Fruit fly (Drosophila melanogaster): ENCODE results near the gene CG4783.

CG4783 gene

dm6 chr3R:19985376-19985775 lies 37.1 kb downstream of the CG4783 start:
- TF ChIP-seq CG5204 (GFP tag; optimal IDR thresholded peaks at IDR 0.05): no peak
- no peak for TF ChIP-seq CG12768 (GFP tag; optimal IDR thresholded peaks at IDR 0.05)
- TF ChIP-seq Clk (GFP tag; optimal IDR thresholded peaks at IDR 0.05): no peak
- TF ChIP-seq ovo (GFP tag; optimal IDR thresholded peaks at IDR 0.05): no peak
- TF ChIP-seq kay (GFP tag; ENCODE audit: borderline replicate concordance): no peak
- no peak for TF ChIP-seq CG7045 (GFP tag; optimal IDR thresholded peaks at IDR 0.05)
- TF ChIP-seq tj (GFP tag; optimal IDR thresholded peaks at IDR 0.05): no peak
- TF ChIP-seq toe (GFP tag; optimal IDR thresholded peaks at IDR 0.05): no peak

DNA sequence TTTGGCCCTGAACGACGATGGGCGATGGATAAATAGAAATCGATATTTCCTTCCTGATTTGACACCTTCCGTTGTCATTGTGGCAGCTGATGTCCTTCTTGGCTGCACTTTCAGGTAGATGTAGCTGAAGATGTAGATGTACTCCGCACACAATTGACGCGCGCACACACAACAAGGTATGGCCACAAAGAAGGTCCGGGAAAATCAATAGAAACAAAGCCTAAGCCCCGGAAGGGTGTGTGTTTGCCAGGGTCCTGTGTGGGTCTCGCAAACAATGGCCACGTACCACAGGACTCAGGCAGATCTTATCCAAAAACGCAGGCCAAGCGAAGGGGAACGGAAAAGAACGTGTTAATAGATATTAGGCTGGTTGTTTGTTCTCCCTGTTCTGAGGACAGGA lies 47.2 kb downstream of the CG4783 start:
- TF ChIP-seq CG33017 (tag; optimal IDR thresholded peaks at IDR 0.05) (no peak), Crg-1 (GFP tag; optimal IDR thresholded peaks at IDR 0.05) (no peak), Hr96 (GFP tag; optimal IDR thresholded peaks at IDR 0.05) (no peak), toe (GFP tag; optimal IDR thresholded peaks at IDR 0.05) (no peak), CG7045 (GFP tag; optimal IDR thresholded peaks at IDR 0.05) (no peak), CG14711 (tag; optimal IDR thresholded peaks at IDR 0.05) (no peak), CG11617 (GFP tag; optimal IDR thresholded peaks at IDR 0.05) (no peak)

DNA sequence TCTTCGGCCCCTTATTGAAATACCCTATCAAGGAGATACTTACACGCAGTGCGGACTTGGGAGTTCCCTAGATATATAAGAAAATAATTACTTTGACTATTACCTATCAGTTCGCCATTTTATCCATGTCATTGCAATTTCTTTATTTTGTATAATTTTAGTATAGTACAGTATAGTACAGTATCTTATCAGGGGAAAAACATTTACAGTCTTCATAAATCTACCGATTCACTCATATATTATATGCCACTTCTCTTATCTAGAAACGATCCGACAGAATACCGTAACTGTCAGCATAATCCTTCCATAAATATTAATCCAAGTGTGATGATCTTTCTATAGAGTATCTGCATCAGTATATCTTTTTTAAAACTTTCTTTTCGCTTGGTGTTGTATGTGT lies 48.2 kb downstream of the CG4783 start:
- TF ChIP-seq CG11617 (GFP tag; optimal IDR thresholded peaks at IDR 0.05) (no peak), Hr96 (GFP tag; optimal IDR thresholded peaks at IDR 0.05) (no peak), ovo (GFP tag; optimal IDR thresholded peaks at IDR 0.05) (no peak), cnc (optimal IDR thresholded peaks at IDR 0.05) (no peak), CG14711 (tag; optimal IDR thresholded peaks at IDR 0.05) (no peak), CG1620 (GFP tag; optimal IDR thresholded peaks at IDR 0.05) (no peak), tj (GFP tag; optimal IDR thresholded peaks at IDR 0.05) (no peak), Mnt (GFP tag; optimal IDR thresholded peaks at IDR 0.05) (no peak), bab1 (GFP tag; optimal IDR thresholded peaks at IDR 0.05) (no peak), pad (GFP tag; optimal IDR thresholded peaks at IDR 0.05) (no peak), Crg-1 (GFP tag; optimal IDR thresholded peaks at IDR 0.05) (no peak), Clk (GFP tag; optimal IDR thresholded peaks at IDR 0.05) (no peak), CG12768 (GFP tag; optimal IDR thresholded peaks at IDR 0.05) (no peak), CG5204 (GFP tag; optimal IDR thresholded peaks at IDR 0.05) (no peak)

- TF ChIP-seq CG33017 (tag; optimal IDR thresholded peaks at IDR 0.05) (no peak), CG5204 (GFP tag; optimal IDR thresholded peaks at IDR 0.05) (no peak), Crg-1 (GFP tag; optimal IDR thresholded peaks at IDR 0.05) (no peak), toe (GFP tag; optimal IDR thresholded peaks at IDR 0.05) (no peak), CG1620 (GFP tag; optimal IDR thresholded peaks at IDR 0.05) (no peak), CG14711 (tag; optimal IDR thresholded peaks at IDR 0.05) (no peak), CG7101 (tag; optimal IDR thresholded peaks at IDR 0.05) (no peak), Hr96 (GFP tag; optimal IDR thresholded peaks at IDR 0.05) (no peak), kay (GFP tag; ENCODE audit: borderline replicate concordance) (no peak), Mnt (GFP tag; optimal IDR thresholded peaks at IDR 0.05) (no peak), tj (GFP tag; optimal IDR thresholded peaks at IDR 0.05) (no peak), pad (GFP tag; optimal IDR thresholded peaks at IDR 0.05) (no peak), bab1 (GFP tag; optimal IDR thresholded peaks at IDR 0.05) (no peak), CG7045 (GFP tag; optimal IDR thresholded peaks at IDR 0.05) (no peak), cic (GFP tag; optimal IDR thresholded peaks at IDR 0.05) (no peak)
Measured at dm6 chr3R:19997526-19998070, 49.4 kb downstream of the CG4783 start.

- TF ChIP-seq CG11617 (GFP tag; optimal IDR thresholded peaks at IDR 0.05) (no peak), cnc (optimal IDR thresholded peaks at IDR 0.05) (no peak), CG7101 (tag; optimal IDR thresholded peaks at IDR 0.05) (no peak), CG14711 (tag; optimal IDR thresholded peaks at IDR 0.05) (no peak), CG12768 (GFP tag; optimal IDR thresholded peaks at IDR 0.05) (no peak), CG1620 (GFP tag; optimal IDR thresholded peaks at IDR 0.05) (no peak), pad (GFP tag; optimal IDR thresholded peaks at IDR 0.05) (no peak), tj (GFP tag; optimal IDR thresholded peaks at IDR 0.05) (no peak), CG7045 (GFP tag; optimal IDR thresholded peaks at IDR 0.05) (no peak), kay (GFP tag; ENCODE audit: borderline replicate concordance) (no peak), CG33017 (tag; optimal IDR thresholded peaks at IDR 0.05) (no peak), toe (GFP tag; optimal IDR thresholded peaks at IDR 0.05) (no peak), CG5204 (GFP tag; optimal IDR thresholded peaks at IDR 0.05) (no peak), bab1 (GFP tag; optimal IDR thresholded peaks at IDR 0.05) (no peak), Hr96 (GFP tag; optimal IDR thresholded peaks at IDR 0.05) (no peak), Crg-1 (GFP tag; optimal IDR thresholded peaks at IDR 0.05) (no peak)
Measured at dm6 chr3R:19998418-19998817, 50.2 kb downstream of the CG4783 start.

Measured in whole organism, adult.